Worm (Caenorhabditis elegans): ENCODE measurements around the gene zig-8.

DNA sequence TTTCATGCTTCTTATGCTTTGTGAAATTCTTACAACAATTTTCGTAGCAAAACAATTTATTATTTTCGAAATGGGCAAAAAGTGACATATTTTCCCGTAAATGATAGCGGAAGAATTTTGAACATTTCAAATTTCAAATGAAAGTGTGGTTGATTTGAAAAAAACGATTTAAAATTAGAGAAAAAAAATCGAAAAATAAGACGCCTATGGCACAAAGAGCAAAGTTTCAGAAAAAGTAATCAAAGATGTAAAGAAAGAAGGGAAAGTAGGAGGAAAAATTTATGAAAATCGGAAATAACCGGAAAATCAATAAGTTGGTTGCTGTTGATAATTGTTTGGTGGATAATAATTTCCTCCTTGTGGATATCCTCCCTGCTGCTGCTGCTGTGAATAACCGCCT lies 32.2 kb upstream of the zig-8 start:
- TF ChIP-seq ceh-82 (tag; optimal IDR thresholded peaks at IDR 0.05) (no peak), unc-62 (GFP tag; optimal IDR thresholded peaks at IDR 0.05) (no peak), zag-1 (tag; optimal IDR thresholded peaks at IDR 0.05) (no peak), ZK546.5 (tag; optimal IDR thresholded peaks at IDR 0.05) (no peak), egl-27 (tag; optimal IDR thresholded peaks at IDR 0.05) (no peak), nhr-12 (tag; optimal IDR thresholded peaks at IDR 0.05) (no peak), snpc-4 (tag; optimal IDR thresholded peaks at IDR 0.05) (no peak), elt-1 (tag; optimal IDR thresholded peaks at IDR 0.05) (no peak), mdl-1 (tag; optimal IDR thresholded peaks at IDR 0.05) (no peak), peb-1 (tag; optimal IDR thresholded peaks at IDR 0.05) (no peak)

Measured in whole organism, L2 larva.